Worm (Caenorhabditis elegans) whole organism, L1 larva: ENCODE data around the gene nlp-69.

Source experiments
- C04F5.9 ChIP-seq: sonication (generic microtip); optimal IDR thresholded peaks from 2 replicates; lab custom pipeline; 2016; ENCODE audit warnings: missing genetic modification characterization, missing compliant biosample characterization
- alr-1 ChIP-seq: fragments of 200-800 bp; sonication (Bioruptor generic); optimal IDR thresholded peaks from 2 replicates; lab custom pipeline; 2018; ENCODE audit warnings: borderline replicate concordance, mild to moderate bottlenecking, missing genetic modification characterization, missing compliant biosample characterization
- aly-2 ChIP-seq: fragments of 150-350 bp; optimal IDR thresholded peaks from 2 replicates; lab custom pipeline; 2014; ENCODE audit warnings: missing biosample characterization, missing genetic modification characterization
- blmp-1 ChIP-seq: fragments of 150-350 bp; optimal IDR thresholded peaks from 2 replicates; lab custom pipeline; 2014; ENCODE audit warnings: missing biosample characterization, missing genetic modification characterization
- ceh-82 ChIP-seq, 3 experiments: fragments of 150-350 bp in 1 of 3; sonication (generic microtip) in 2 of 3; optimal IDR thresholded peaks; 2 replicates each; lab custom pipeline; 2014 to 2017; ENCODE audit warnings: missing biosample characterization in 3 of 3, missing genetic modification characterization in 3 of 3
- efl-1 ChIP-seq, 4 experiments: fragments of 150-350 bp; optimal IDR thresholded peaks in 3 of 4; peaks in 1 of 4; 1 replicate in 1 of 4; 2 replicates in 3 of 4; lab custom pipeline; 2014; ENCODE audit warnings: missing biosample characterization in 2 of 4, missing genetic modification characterization in 2 of 4, missing genetic modification reagents in 2 of 4
- efl-3 ChIP-seq: fragments of 200-800 bp; sonication (Bioruptor generic); optimal IDR thresholded peaks from 2 replicates; lab custom pipeline; 2018; ENCODE audit warnings: mild to moderate bottlenecking, missing genetic modification characterization, missing compliant biosample characterization
- egl-27 ChIP-seq, 2 experiments: fragments of 150-350 bp in 1 of 2; sonication (generic microtip); optimal IDR thresholded peaks; 3 replicates each; lab custom pipeline; 2017 to 2018; ENCODE audit warnings: missing biosample characterization in 2 of 2, missing genetic modification characterization in 2 of 2, missing genetic modification reagents in 2 of 2
- elt-2 ChIP-seq: sonication (generic microtip); optimal IDR thresholded peaks from 2 replicates; lab custom pipeline; 2016; ENCODE audit warnings: missing genetic modification characterization, mild to moderate bottlenecking, inconsistent platforms, missing compliant biosample characterization, missing genetic modification reagents
- elt-3 ChIP-seq, 6 experiments: fragments of 150-350 bp in 1 of 6; sonication (generic microtip); optimal IDR thresholded peaks; 2 replicates each; lab custom pipeline; 2017 to 2018; ENCODE audit warnings: missing biosample characterization in 6 of 6, missing genetic modification characterization in 6 of 6, inconsistent platforms in 1 of 6
- fkh-10 ChIP-seq: sonication (generic microtip); optimal IDR thresholded peaks from 2 replicates; lab custom pipeline; 2017; ENCODE audit warnings: missing biosample characterization, missing genetic modification reagents, missing genetic modification characterization
- fkh-8 ChIP-seq: sonication (generic microtip); optimal IDR thresholded peaks from 2 replicates; lab custom pipeline; 2016; ENCODE audit warnings: mild to moderate bottlenecking, missing genetic modification characterization, missing compliant biosample characterization
- grh-1 ChIP-seq: fragments of 200-800 bp; sonication (Bioruptor generic); IDR thresholded peaks from 2 replicates; pipeline ENCODE4 v1.3.6; 2022; ENCODE audit warnings: missing genetic modification reagents, missing genetic modification characterization, missing compliant biosample characterization
- hlh-4 ChIP-seq: sonication (generic microtip); optimal IDR thresholded peaks from 2 replicates; lab custom pipeline; 2016; ENCODE audit warnings: mild to moderate bottlenecking, missing genetic modification characterization, missing compliant biosample characterization
- irx-1 ChIP-seq: sonication (generic microtip); optimal IDR thresholded peaks from 2 replicates; lab custom pipeline; 2016; ENCODE audit warnings: missing genetic modification characterization, missing compliant biosample characterization
- jun-1 ChIP-seq: fragments of 150-350 bp; optimal IDR thresholded peaks from 2 replicates; lab custom pipeline; 2014; ENCODE audit warnings: missing biosample characterization, missing genetic modification reagents, missing genetic modification characterization
- lin-13 ChIP-seq: fragments of 150-350 bp; optimal IDR thresholded peaks from 2 replicates; lab custom pipeline; 2014; ENCODE audit warnings: missing biosample characterization, missing genetic modification reagents, missing genetic modification characterization
- lin-14 ChIP-seq: fragments of 200-800 bp; sonication (Bioruptor generic); optimal IDR thresholded peaks from 2 replicates; lab custom pipeline; 2018; ENCODE audit warnings: mild to moderate bottlenecking, missing genetic modification characterization, moderate library complexity, missing compliant biosample characterization
- lin-15B ChIP-seq: fragments of 150-350 bp; sonication (generic microtip); optimal IDR thresholded peaks from 3 replicates; lab custom pipeline; 2014; ENCODE audit warnings: missing biosample characterization, missing genetic modification characterization
- lin-39 ChIP-seq: fragments of 150-350 bp; optimal IDR thresholded peaks from 2 replicates; lab custom pipeline; 2014; ENCODE audit warnings: missing biosample characterization, missing genetic modification reagents, missing genetic modification characterization
- lir-3 ChIP-seq: sonication (generic microtip); optimal IDR thresholded peaks from 2 replicates; lab custom pipeline; 2016; ENCODE audit warnings: mild to moderate bottlenecking, missing genetic modification characterization, moderate library complexity, missing compliant biosample characterization; ENCODE audit not compliant: poor library complexity
- lsy-2 ChIP-seq, 2 experiments: fragments of 150-350 bp; optimal IDR thresholded peaks; 2 replicates each; lab custom pipeline; 2014; ENCODE audit warnings: missing biosample characterization in 2 of 2, missing genetic modification characterization in 2 of 2
- nhr-11 ChIP-seq: fragments of 150-350 bp; optimal IDR thresholded peaks from 2 replicates; lab custom pipeline; 2014; ENCODE audit warnings: missing biosample characterization, missing genetic modification characterization
- nhr-12 ChIP-seq: sonication (generic microtip); optimal IDR thresholded peaks from 2 replicates; lab custom pipeline; 2017; ENCODE audit warnings: missing biosample characterization, missing genetic modification characterization
- nhr-47 ChIP-seq: sonication (generic microtip); optimal IDR thresholded peaks from 2 replicates; lab custom pipeline; 2016; ENCODE audit warnings: mild to moderate bottlenecking, missing genetic modification characterization, moderate library complexity, missing compliant biosample characterization
- nhr-71 ChIP-seq: sonication (generic microtip); optimal IDR thresholded peaks from 2 replicates; lab custom pipeline; 2016; ENCODE audit warnings: mild to moderate bottlenecking, missing genetic modification characterization, moderate library complexity, missing compliant biosample characterization
- nhr-76 ChIP-seq: sonication (generic microtip); optimal IDR thresholded peaks from 2 replicates; lab custom pipeline; 2017; ENCODE audit warnings: missing biosample characterization, missing genetic modification characterization
- nhr-90 ChIP-seq: sonication (generic microtip); optimal IDR thresholded peaks from 2 replicates; lab custom pipeline; 2016; ENCODE audit warnings: mild to moderate bottlenecking, missing genetic modification characterization, missing compliant biosample characterization; ENCODE audit not compliant: poor library complexity
- rnt-1 ChIP-seq: sonication (generic microtip); optimal IDR thresholded peaks from 2 replicates; lab custom pipeline; 2016; ENCODE audit warnings: mild to moderate bottlenecking, missing genetic modification characterization, moderate library complexity, missing compliant biosample characterization
- snpc-4 ChIP-seq: fragments of 150-350 bp; optimal IDR thresholded peaks from 2 replicates; lab custom pipeline; 2014; ENCODE audit warnings: missing biosample characterization, missing genetic modification characterization
- sptf-1 ChIP-seq: fragments of 150-350 bp; optimal IDR thresholded peaks from 2 replicates; lab custom pipeline; 2014; ENCODE audit warnings: missing biosample characterization, missing genetic modification characterization
- unc-62 ChIP-seq: fragments of 150-350 bp; optimal IDR thresholded peaks from 2 replicates; lab custom pipeline; 2014; ENCODE audit warnings: missing biosample characterization, missing genetic modification reagents, missing genetic modification characterization
- unc-98 ChIP-seq: fragments of 200-800 bp; sonication (Bioruptor generic); IDR thresholded peaks from 2 replicates; pipeline ENCODE4 v1.3.6; 2022; ENCODE audit warnings: missing genetic modification characterization, missing compliant biosample characterization
- xbp-1 ChIP-seq: sonication (generic microtip); optimal IDR thresholded peaks from 2 replicates; lab custom pipeline; 2016; ENCODE audit warnings: missing genetic modification characterization, missing compliant biosample characterization
- ztf-11 ChIP-seq, 2 experiments: sonication (generic microtip); optimal IDR thresholded peaks; 2 replicates each; lab custom pipeline; 2016 to 2017; ENCODE audit warnings: missing genetic modification characterization in 2 of 2, missing biosample characterization in 1 of 2, missing compliant biosample characterization in 1 of 2
- ztf-4 ChIP-seq: fragments of 150-350 bp; optimal IDR thresholded peaks from 2 replicates; lab custom pipeline; 2014; ENCODE audit warnings: missing biosample characterization, missing genetic modification characterization

Gene nlp-69

DNA sequence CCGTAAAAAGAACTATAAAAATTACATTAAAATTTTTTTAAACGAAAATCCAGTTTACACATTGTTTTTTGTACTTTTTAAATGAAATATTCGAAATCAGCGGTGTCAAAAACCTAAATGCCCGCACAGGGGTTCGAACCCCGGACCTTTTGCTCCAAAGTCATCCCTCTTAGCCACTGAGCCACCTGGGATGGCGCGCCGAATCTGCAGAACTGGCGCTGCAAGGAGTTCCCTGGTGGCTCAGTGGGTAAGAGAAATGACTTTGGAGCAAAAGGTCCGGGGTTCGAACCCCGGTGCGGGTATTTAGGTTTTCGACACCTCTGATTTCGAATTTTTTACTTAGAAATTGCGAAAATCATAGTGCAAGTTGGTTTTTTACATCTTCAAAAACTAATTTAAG is 28.8 kb upstream of the nlp-69 start:
- no peak for TF ChIP-seq ztf-4 (tag; lab: Kevin White, UChicago)
- no peak for TF ChIP-seq rnt-1
- TF ChIP-seq unc-62 = no peak
- TF ChIP-seq lin-15B (tag; lab: Kevin White, UChicago) = no peak
- no peak for TF ChIP-seq elt-3 (tag; optimal IDR thresholded peaks at IDR 0.05; lab: Kevin White, UChicago)
- no peak for TF ChIP-seq lin-39 (tag; lab: Kevin White, UChicago)
- no peak for TF ChIP-seq xbp-1 (tag; lab: Kevin White, UChicago)
- no peak for TF ChIP-seq nhr-47 (tag; lab: Kevin White, UChicago)
- TF ChIP-seq aly-2 = no peak
- no peak for TF ChIP-seq elt-2 (tag; lab: Kevin White, UChicago)
- TF ChIP-seq fkh-10 = no peak
- TF ChIP-seq unc-98 (GFP tag; lab: Robert Waterston, UW) = no peak
- TF ChIP-seq blmp-1 = no peak
- no peak for TF ChIP-seq alr-1
- no peak for TF ChIP-seq irx-1

DNA sequence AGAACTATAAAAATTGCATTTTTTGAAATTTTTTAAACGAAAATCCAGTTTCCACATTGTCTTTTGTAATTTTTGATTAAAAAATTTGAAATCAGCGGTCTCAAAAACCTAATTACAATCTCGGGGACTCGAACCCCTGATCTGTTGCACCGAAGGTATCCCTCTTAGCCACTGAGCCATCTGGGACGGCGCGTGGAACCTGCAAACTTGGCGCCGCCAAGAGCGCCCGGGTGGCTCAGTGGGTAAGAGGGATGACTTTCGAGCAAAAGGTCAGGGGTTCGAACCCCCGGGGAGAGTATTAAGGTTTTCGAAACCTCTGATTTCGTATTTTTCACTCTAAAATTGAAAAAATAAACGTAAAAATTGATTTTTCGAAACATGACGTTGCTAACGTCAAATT is 28.2 kb upstream of the nlp-69 start:
- TF ChIP-seq ceh-82 (tag; optimal IDR thresholded peaks at IDR 0.05; lab: Kevin White, UChicago) = no peak
- TF ChIP-seq nhr-11 (tag; lab: Kevin White, UChicago) = no peak
- TF ChIP-seq aly-2 = no peak
- no peak for TF ChIP-seq sptf-1 (tag; lab: Kevin White, UChicago)
- TF ChIP-seq ztf-11 (tag; optimal IDR thresholded peaks at IDR 0.05; lab: Kevin White, UChicago) = no peak
- TF ChIP-seq jun-1 = no peak
- no peak for TF ChIP-seq C04F5.9 (tag; lab: Kevin White, UChicago)
- no peak for TF ChIP-seq nhr-90 (tag; lab: Kevin White, UChicago)
- no peak for TF ChIP-seq nhr-76 (tag; lab: Kevin White, UChicago)
- TF ChIP-seq lin-14 (GFP tag; lab: Kevin White, UChicago) = no peak
- no peak for TF ChIP-seq hlh-4 (tag; lab: Kevin White, UChicago)
- no peak for TF ChIP-seq lir-3 (tag; lab: Kevin White, UChicago)
- TF ChIP-seq elt-2 (tag; lab: Kevin White, UChicago) = no peak
- no peak for TF ChIP-seq efl-3 (GFP tag; lab: Kevin White, UChicago)
- TF ChIP-seq lin-13 = no peak
- no peak for TF ChIP-seq lin-39 (tag; lab: Kevin White, UChicago)
- no peak for TF ChIP-seq lsy-2 (tag; optimal IDR thresholded peaks at IDR 0.05; lab: Kevin White, UChicago)
- no peak for TF ChIP-seq fkh-8 (tag; lab: Kevin White, UChicago)

- TF ChIP-seq efl-1 (optimal IDR thresholded peaks at IDR 0.05; lab: Kevin White, UChicago) (no peak), efl-1 (GFP tag; optimal IDR thresholded peaks at IDR 0.05 in 1 of 2; lab: Kevin White, UChicago) (peak in 1 of 2 experiments; percentile 43), nhr-12 (tag; lab: Kevin White, UChicago) (no peak)
Observed at ce11 chrV:20120623-20121165, 25.9 kb upstream of the nlp-69 start, which contains the start of gene ncx-1. TSS of gene ncx-1 (minus strand) at chrV:20120673.

ce11 chrV:20119770-20120169 is 25.0 kb upstream of the nlp-69 start:
- no peak for TF ChIP-seq nhr-71 (tag; lab: Kevin White, UChicago)
- no peak for TF ChIP-seq grh-1 (GFP tag; lab: Robert Waterston, UW)
- no peak for TF ChIP-seq snpc-4 (tag; lab: Kevin White, UChicago)
- no peak for TF ChIP-seq egl-27 (tag; optimal IDR thresholded peaks at IDR 0.05; lab: Kevin White, UChicago)
